Fruit fly (Drosophila melanogaster) whole organism, embryonic: ENCODE measurements around the gene CG34454.

Source experiments
- Antp ChIP-seq: fragments of 200-800 bp; sonication (Bioruptor generic); optimal IDR thresholded peaks from 3 replicates; lab custom pipeline; 2016; ENCODE audit warnings: missing biosample characterization, missing genetic modification characterization
- CG1024 ChIP-seq: fragments of 200-800 bp; sonication (Bioruptor generic); IDR thresholded peaks from 2 replicates; pipeline ENCODE4 v1.3.6; 2022; ENCODE audit warnings: missing biosample characterization, missing genetic modification characterization
- CG10267 ChIP-seq: fragments of 200-800 bp; sonication (Bioruptor generic); optimal IDR thresholded peaks from 2 replicates; lab custom pipeline; 2018; ENCODE audit warnings: missing biosample characterization, mild to moderate bottlenecking, missing genetic modification characterization, moderate library complexity
- CG12299 ChIP-seq: fragments of 200-800 bp; sonication (Bioruptor generic); optimal IDR thresholded peaks from 2 replicates; lab custom pipeline; 2018; ENCODE audit warnings: missing biosample characterization, mild to moderate bottlenecking, missing genetic modification characterization
- CG1233 ChIP-seq: fragments of 200-800 bp; sonication (Bioruptor generic); optimal IDR thresholded peaks from 4 replicates; lab custom pipeline; 2018; ENCODE audit warnings: missing biosample characterization, mild to moderate bottlenecking, missing genetic modification characterization
- CG13624 ChIP-seq: fragments of 200-800 bp; sonication (Bioruptor generic); optimal IDR thresholded peaks from 2 replicates; lab custom pipeline; 2016; ENCODE audit warnings: missing biosample characterization, missing genetic modification characterization
- CG14050 ChIP-seq: fragments of 200-800 bp; sonication (Bioruptor generic); IDR thresholded peaks from 3 replicates; pipeline ENCODE4 v1.3.6; 2022; ENCODE audit warnings: missing biosample characterization, missing genetic modification characterization
- CG14667 ChIP-seq: fragments of 200-800 bp; sonication (Bioruptor generic); IDR thresholded peaks from 2 replicates; pipeline ENCODE4 v1.3.6; 2022; ENCODE audit warnings: missing biosample characterization, missing genetic modification characterization
- CG1603 ChIP-seq: fragments of 200-800 bp; sonication (Bioruptor generic); optimal IDR thresholded peaks from 2 replicates; lab custom pipeline; 2019; ENCODE audit warnings: missing biosample characterization, mild to moderate bottlenecking, missing genetic modification characterization, moderate library complexity
- CG17186 ChIP-seq: fragments of 200-800 bp; sonication (Bioruptor generic); optimal IDR thresholded peaks from 3 replicates; lab custom pipeline; 2017; ENCODE audit warnings: missing biosample characterization, missing genetic modification reagents, missing genetic modification characterization
- CG17568 ChIP-seq: fragments of 200-800 bp; sonication (Bioruptor generic); optimal IDR thresholded peaks from 2 replicates; lab custom pipeline; 2018; ENCODE audit warnings: missing biosample characterization, mild to moderate bottlenecking, missing genetic modification characterization, moderate library complexity
- CG17829 ChIP-seq: fragments of 200-800 bp; optimal IDR thresholded peaks from 2 replicates; lab custom pipeline; 2019; ENCODE audit warnings: missing biosample characterization, mild to moderate bottlenecking, missing genetic modification characterization, moderate library complexity
- CG3281 ChIP-seq: fragments of 200-800 bp; sonication (Bioruptor generic); optimal IDR thresholded peaks from 3 replicates; lab custom pipeline; 2017; ENCODE audit warnings: missing biosample characterization, mild to moderate bottlenecking, missing genetic modification characterization
- CG4404 ChIP-seq: fragments of 200-800 bp; sonication (Bioruptor generic); IDR thresholded peaks from 2 replicates; pipeline ENCODE4 v1.3.6; 2022; ENCODE audit warnings: missing biosample characterization, missing genetic modification characterization
- CG4854 ChIP-seq: fragments of 200-800 bp; sonication (Bioruptor generic); optimal IDR thresholded peaks from 2 replicates; lab custom pipeline; 2016; ENCODE audit warnings: missing biosample characterization, missing genetic modification characterization, inconsistent platforms
- CG6791 ChIP-seq: fragments of 200-800 bp; sonication (Bioruptor generic); IDR thresholded peaks from 3 replicates; pipeline ENCODE4 v1.3.6; 2022; ENCODE audit warnings: missing biosample characterization, missing genetic modification characterization; ENCODE audit not compliant: partially characterized antibody
- CG7357 ChIP-seq: fragments of 200-800 bp; sonication (Bioruptor generic); IDR thresholded peaks from 3 replicates; pipeline ENCODE4 v1.3.6; 2022; ENCODE audit warnings: missing biosample characterization, missing genetic modification characterization
- CG8388 ChIP-seq: fragments of 200-800 bp; sonication (Bioruptor generic); optimal IDR thresholded peaks from 2 replicates; lab custom pipeline; 2019; ENCODE audit warnings: missing biosample characterization, mild to moderate bottlenecking, missing genetic modification characterization, moderate library complexity
- CG8924 ChIP-seq: fragments of 200-800 bp; optimal IDR thresholded peaks from 3 replicates; lab custom pipeline; 2019; ENCODE audit warnings: missing biosample characterization, mild to moderate bottlenecking, missing genetic modification characterization, moderate library complexity
- CG9817 ChIP-seq: fragments of 200-800 bp; sonication (Bioruptor generic); optimal IDR thresholded peaks from 2 replicates; lab custom pipeline; 2018; ENCODE audit warnings: missing biosample characterization, mild to moderate bottlenecking, missing genetic modification characterization, moderate library complexity
- CHES-1-like ChIP-seq: fragments of 200-800 bp; sonication (Bioruptor generic); optimal IDR thresholded peaks from 2 replicates; lab custom pipeline; 2016; ENCODE audit warnings: missing biosample characterization, missing genetic modification characterization
- D ChIP-seq, 2 experiments: fragments of 200-800 bp in 1 of 2; fragments of >200 bp in 1 of 2; sonication (Bioruptor generic) in 1 of 2; optimal IDR thresholded peaks; 2 replicates in 1 of 2; 3 replicates in 1 of 2; lab custom pipeline; 2017; ENCODE audit warnings: mild to moderate bottlenecking in 1 of 2, missing biosample characterization in 1 of 2, missing genetic modification characterization in 1 of 2, missing genetic modification reagents in 1 of 2
- Dek ChIP-seq: fragments of 200-800 bp; sonication (Bioruptor generic); optimal IDR thresholded peaks from 3 replicates; lab custom pipeline; 2019; ENCODE audit warnings: missing biosample characterization, mild to moderate bottlenecking, missing genetic modification characterization, moderate library complexity
- H15 ChIP-seq: fragments of 200-800 bp; sonication (Bioruptor generic); IDR thresholded peaks from 3 replicates; pipeline ENCODE4 v1.3.6; 2022; ENCODE audit warnings: missing biosample characterization, missing genetic modification characterization
- Hr3 ChIP-seq: fragments of 200-800 bp; sonication (Bioruptor generic); optimal IDR thresholded peaks from 3 replicates; lab custom pipeline; 2016; ENCODE audit warnings: missing biosample characterization, missing genetic modification characterization
- Hr78 ChIP-seq, 2 experiments: fragments of 200-800 bp in 1 of 2; fragments of >200 bp in 1 of 2; sonication (Bioruptor generic) in 1 of 2; optimal IDR thresholded peaks; 2 replicates each; lab custom pipeline; 2017 to 2019; ENCODE audit warnings: missing biosample characterization in 2 of 2, missing genetic modification characterization in 2 of 2, mild to moderate bottlenecking in 1 of 2, moderate library complexity in 1 of 2
- Myb ChIP-seq: fragments of 200-800 bp; sonication (Bioruptor generic); optimal IDR thresholded peaks from 2 replicates; lab custom pipeline; 2016; ENCODE audit warnings: missing biosample characterization, missing genetic modification characterization
- TFAM ChIP-seq: fragments of 200-800 bp; sonication (Bioruptor generic); optimal IDR thresholded peaks from 2 replicates; lab custom pipeline; 2017; ENCODE audit warnings: missing biosample characterization, missing genetic modification characterization, inconsistent platforms
- Xrp1 ChIP-seq: fragments of 200-800 bp; sonication (Bioruptor generic); IDR thresholded peaks from 2 replicates; pipeline ENCODE4 v1.3.6; 2022; ENCODE audit warnings: missing biosample characterization, missing genetic modification characterization
- btn ChIP-seq: fragments of 200-800 bp; sonication (Bioruptor generic); optimal IDR thresholded peaks from 2 replicates; lab custom pipeline; 2016; ENCODE audit warnings: missing biosample characterization, missing genetic modification characterization
- chinmo ChIP-seq: fragments of 200-800 bp; sonication (Bioruptor generic); IDR thresholded peaks from 4 replicates; pipeline ENCODE4 v1.3.6; 2022; ENCODE audit warnings: missing biosample characterization, missing genetic modification characterization; ENCODE audit not compliant: partially characterized antibody
- corto ChIP-seq: fragments of 200-800 bp; sonication (Bioruptor generic); optimal IDR thresholded peaks from 2 replicates; lab custom pipeline; 2016; ENCODE audit warnings: missing biosample characterization, mild to moderate bottlenecking, missing genetic modification characterization, moderate library complexity
- da ChIP-seq: fragments of 200-800 bp; sonication (Bioruptor generic); optimal IDR thresholded peaks from 2 replicates; lab custom pipeline; 2016; ENCODE audit warnings: missing biosample characterization, missing genetic modification characterization
- danr ChIP-seq: fragments of 200-800 bp; sonication (Bioruptor generic); IDR thresholded peaks from 2 replicates; pipeline ENCODE4 v1.3.6; 2022; ENCODE audit warnings: missing biosample characterization, missing genetic modification characterization
- gcm ChIP-seq: fragments of 200-800 bp; sonication (Bioruptor generic); optimal IDR thresholded peaks from 2 replicates; lab custom pipeline; 2019; ENCODE audit warnings: missing biosample characterization, mild to moderate bottlenecking, missing genetic modification characterization, moderate library complexity
- grn ChIP-seq: fragments of 200-800 bp; sonication (Bioruptor generic); optimal IDR thresholded peaks from 3 replicates; lab custom pipeline; 2017; ENCODE audit warnings: missing biosample characterization, missing genetic modification characterization
- gsb-n ChIP-seq: fragments of 200-800 bp; sonication (Bioruptor generic); optimal IDR thresholded peaks from 3 replicates; lab custom pipeline; 2018; ENCODE audit warnings: missing biosample characterization, mild to moderate bottlenecking, missing genetic modification characterization
- hbn ChIP-seq: fragments of 200-800 bp; sonication (Bioruptor generic); IDR thresholded peaks from 2 replicates; pipeline ENCODE4 v1.3.6; 2022; ENCODE audit warnings: missing biosample characterization, missing genetic modification characterization; ENCODE audit not compliant: partially characterized antibody
- jing ChIP-seq: fragments of 200-800 bp; sonication (Bioruptor generic); optimal IDR thresholded peaks from 2 replicates; lab custom pipeline; 2018; ENCODE audit warnings: missing biosample characterization, mild to moderate bottlenecking, missing genetic modification characterization
- ken ChIP-seq: fragments of 200-800 bp; sonication (Bioruptor generic); IDR thresholded peaks from 3 replicates; pipeline ENCODE4 v1.3.6; 2022; ENCODE audit warnings: missing biosample characterization, missing genetic modification characterization
- lbe ChIP-seq: fragments of 200-800 bp; sonication (Bioruptor generic); optimal IDR thresholded peaks from 2 replicates; lab custom pipeline; 2016; ENCODE audit warnings: missing biosample characterization, mild to moderate bottlenecking, missing genetic modification characterization
- mam ChIP-seq: fragments of 200-800 bp; sonication (Bioruptor generic); optimal IDR thresholded peaks from 3 replicates; lab custom pipeline; 2016; ENCODE audit warnings: missing biosample characterization, missing genetic modification characterization
- onecut ChIP-seq: fragments of 200-800 bp; sonication (Bioruptor generic); IDR thresholded peaks from 2 replicates; pipeline ENCODE4 v1.3.6; 2022; ENCODE audit warnings: missing biosample characterization, missing genetic modification characterization
- ro ChIP-seq: fragments of 200-800 bp; sonication (Bioruptor generic); IDR thresholded peaks from 2 replicates; pipeline ENCODE4 v1.3.6; 2022; ENCODE audit warnings: missing biosample characterization, missing genetic modification characterization
- tgo ChIP-seq: fragments of 200-800 bp; sonication (Bioruptor generic); IDR thresholded peaks from 3 replicates; pipeline ENCODE4 v1.3.6; 2022; ENCODE audit warnings: missing biosample characterization, missing genetic modification characterization
- z ChIP-seq: fragments of 200-800 bp; sonication (Bioruptor generic); IDR thresholded peaks from 3 replicates; pipeline ENCODE4 v1.3.6; 2022; ENCODE audit warnings: missing biosample characterization, missing genetic modification characterization
- zen ChIP-seq: fragments of 200-800 bp; sonication (Bioruptor generic); optimal IDR thresholded peaks from 3 replicates; lab custom pipeline; 2018; ENCODE audit warnings: missing biosample characterization, mild to moderate bottlenecking, missing genetic modification characterization, moderate library complexity
- zfh1 ChIP-seq: fragments of 200-800 bp; sonication (Bioruptor generic); IDR thresholded peaks from 3 replicates; pipeline ENCODE4 v1.3.6; 2022; ENCODE audit warnings: missing biosample characterization, missing genetic modification characterization

CG34454 gene

dm6 chr3L:199754-200596 is 32.2 kb downstream of the CG34454 start, which contains the start of the genes rno and mri (continued):
- TF ChIP-seq CHES-1-like, result no peak
- peak; percentile 76 for TF ChIP-seq CG10267 (tag; lab: Kevin White, UChicago)
- TF ChIP-seq Myb (GFP tag; lab: Kevin White, UChicago), result no peak
- TF ChIP-seq CG8388 (GFP tag; lab: Kevin White, UChicago), result peak; percentile 64
- no peak for TF ChIP-seq D (optimal IDR thresholded peaks at IDR 0.05; lab: Kevin White, UChicago)
- TF ChIP-seq D (GFP tag; optimal IDR thresholded peaks at IDR 0.05; lab: Kevin White, UChicago), result peak; percentile 41
- TF ChIP-seq gcm (GFP tag; lab: Kevin White, UChicago), result no peak
- no peak for TF ChIP-seq btn (GFP tag; lab: Kevin White, UChicago)
- TF ChIP-seq Antp (GFP tag; lab: Kevin White, UChicago), result no peak
- TF ChIP-seq CG7357 (GFP tag; lab: Robert Waterston, UW), result no peak
- peak; percentile 81 for TF ChIP-seq CG17829 (tag; lab: Kevin White, UChicago)
- TF ChIP-seq gsb-n (tag; lab: Kevin White, UChicago), result peak; percentile 78
- no peak for TF ChIP-seq Hr78 (GFP tag; optimal IDR thresholded peaks at IDR 0.05; lab: Kevin White, UChicago)
- TF ChIP-seq lbe (GFP tag; lab: Kevin White, UChicago), result peak; percentile 59
- TF ChIP-seq jing (GFP tag; lab: Kevin White, UChicago), result no peak
- TF ChIP-seq chinmo (GFP tag; lab: Robert Waterston, UW), result peak; percentile 85; the same call in 2 of the 4 replicates
- TF ChIP-seq CG8924 (tag; lab: Kevin White, UChicago), result peak; percentile 85
- TF ChIP-seq H15 (GFP tag; lab: Robert Waterston, UW), result 0 out of 3 replicates have a peak, but pooled peaks have one; percentile 41
- peak; percentile 57 for TF ChIP-seq CG1603 (tag; lab: Kevin White, UChicago)
- TF ChIP-seq da (GFP tag; lab: Kevin White, UChicago), result no peak
- TF ChIP-seq ken (GFP tag; lab: Robert Waterston, UW), result peak; percentile 64; the same call in 2 of the 3 replicates
- peak; percentile 57 for TF ChIP-seq CG14667
- TF ChIP-seq CG1024 (GFP tag; lab: Robert Waterston, UW), result no peak
- TF ChIP-seq Hr3, result peak; percentile 80
- TF ChIP-seq tgo (GFP tag; lab: Robert Waterston, UW), result peak; percentile 77
- peak; percentile 71; the same call in 2 of the 3 replicates for TF ChIP-seq zfh1 (GFP tag; lab: Robert Waterston, UW)
- TF ChIP-seq zen (tag; lab: Kevin White, UChicago), result peak; percentile 81
- peak; percentile 68 for TF ChIP-seq CG1233 (GFP tag; lab: Kevin White, UChicago)
- peak; percentile 38; the same call in 1 of the 2 replicates for TF ChIP-seq CG4404 (GFP tag; lab: Robert Waterston, UW)
- no peak for TF ChIP-seq danr (GFP tag; lab: Robert Waterston, UW)
- TF ChIP-seq ro (GFP tag; lab: Robert Waterston, UW), result no peak
- no peak for TF ChIP-seq CG17568
- no peak for TF ChIP-seq corto (GFP tag; lab: Kevin White, UChicago)
- peak; percentile 67 for TF ChIP-seq Dek
- TF ChIP-seq CG14050 (GFP tag; lab: Robert Waterston, UW), result peak; percentile 40; the same call in 1 of the 3 replicates
- TF ChIP-seq hbn (GFP tag; lab: Robert Waterston, UW), result peak; percentile 91
- TF ChIP-seq grn (GFP tag; lab: Kevin White, UChicago), result no peak
- TF ChIP-seq CG4854, result no peak
- no peak for TF ChIP-seq z
- TF ChIP-seq CG6791 (GFP tag; lab: Robert Waterston, UW), result peak; percentile 92
- TF ChIP-seq CG9817, result peak; percentile 77
- TF ChIP-seq CG12299 (tag; lab: Kevin White, UChicago), result peak; percentile 68
- no peak for TF ChIP-seq CG17186 (GFP tag; lab: Kevin White, UChicago)
- no peak for TF ChIP-seq TFAM (GFP tag; lab: Kevin White, UChicago)
- TF ChIP-seq onecut (GFP tag; lab: Robert Waterston, UW), result peak; percentile 28
- no peak for TF ChIP-seq CG13624 (GFP tag; lab: Kevin White, UChicago)
- TF ChIP-seq CG3281, result peak; percentile 48
- peak; percentile 32 for TF ChIP-seq mam (GFP tag; lab: Kevin White, UChicago)
- peak; percentile 72 for TF ChIP-seq Xrp1 (GFP tag; lab: Robert Waterston, UW)
